Worm (Caenorhabditis elegans) whole organism, L4/young adult: Measurements from ENCODE around the gene Y53C12A.7.

ENCODE experiments used
- W03F9.2 ChIP-seq: fragments of 150-350 bp; optimal IDR thresholded peaks from 2 replicates; lab custom pipeline; 2014; ENCODE audit warnings: missing biosample characterization, missing genetic modification characterization
- him-1 ChIP-seq: sonication (generic microtip); optimal IDR thresholded peaks from 2 replicates; lab custom pipeline; 2016; ENCODE audit warnings: missing genotype, missing genetic modification reagents, missing genetic modification characterization, missing compliant biosample characterization

DNA sequence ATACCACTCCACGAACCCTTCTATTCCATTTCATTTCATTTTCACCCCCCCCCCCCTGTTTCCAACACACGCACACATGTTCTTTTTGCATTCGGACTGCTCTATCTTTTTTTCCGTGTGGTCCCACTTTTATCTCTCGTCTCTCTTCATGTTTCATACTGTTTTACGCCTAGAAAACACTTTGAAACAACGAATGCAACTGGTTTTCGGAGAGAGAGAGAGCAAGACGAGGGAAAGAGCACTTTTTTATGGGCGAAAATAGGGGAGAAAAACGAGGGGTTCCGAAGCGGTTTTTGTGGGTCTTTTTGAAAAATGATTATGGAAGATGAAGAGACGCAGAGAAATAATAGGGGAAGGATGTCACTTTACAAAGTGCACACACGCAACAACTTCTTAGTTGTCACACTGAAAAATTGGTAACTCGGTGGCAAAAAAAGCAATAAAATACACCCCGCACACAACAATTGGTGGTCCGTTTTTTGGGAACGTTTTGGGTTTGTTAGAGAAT is 26.9 kb downstream of the Y53C12A.7 start:
- TF ChIP-seq him-1 (no peak), W03F9.2 (tag; lab: Kevin White, UChicago) (no peak)
